Fruit fly (Drosophila melanogaster): ENCODE results near the gene CG31550.

Gene CG31550

DNA sequence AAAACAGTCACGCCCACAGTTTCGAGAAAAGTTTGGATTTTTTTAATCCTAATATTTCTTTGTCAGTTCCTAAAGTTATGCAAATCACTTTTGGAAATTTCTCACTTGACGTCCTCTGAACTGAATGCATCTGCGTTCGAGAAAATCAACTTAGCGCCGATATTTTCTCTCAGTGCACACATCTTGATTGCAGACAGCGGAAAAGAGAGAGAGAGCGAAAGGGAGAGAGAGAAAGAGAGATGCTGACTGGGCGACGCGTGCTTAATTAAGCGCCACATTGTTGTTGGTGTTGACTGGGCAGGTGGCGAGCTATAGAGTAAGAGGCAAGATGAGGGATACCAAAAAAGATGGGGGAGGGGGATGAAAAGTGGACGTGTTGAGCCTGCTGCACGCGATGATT is 33.3 kb downstream of the CG31550 start (continued):
- TF ChIP-seq Hr51 (GFP tag; optimal IDR thresholded peaks at IDR 0.05) = peak in 1 of 2 experiments; percentile 70
- peak; percentile 43 for TF ChIP-seq grau (tag; optimal IDR thresholded peaks at IDR 0.05)
- no peak for TF ChIP-seq lbe (GFP tag; optimal IDR thresholded peaks at IDR 0.05)
- no peak for TF ChIP-seq CG33213 (GFP tag; optimal IDR thresholded peaks at IDR 0.05)
- TF ChIP-seq CG17186 (GFP tag; optimal IDR thresholded peaks at IDR 0.05) = no peak
- TF ChIP-seq CG2202 (tag; optimal IDR thresholded peaks at IDR 0.05) = peak; percentile 36
- TF ChIP-seq CG1233 (GFP tag; optimal IDR thresholded peaks at IDR 0.05) = peak; percentile 23
- peak; percentile 27 for TF ChIP-seq CG1529 (GFP tag; optimal IDR thresholded peaks at IDR 0.05)
- no peak for TF ChIP-seq slou (GFP tag; optimal IDR thresholded peaks at IDR 0.05)
- no peak for TF ChIP-seq danr (GFP tag; IDR thresholded peaks at IDR 0.05)
- peak; percentile 60; the same call in 2 of the 3 replicates for TF ChIP-seq dysf (GFP tag; IDR thresholded peaks at IDR 0.05)
- TF ChIP-seq CG10654 (GFP tag; optimal IDR thresholded peaks at IDR 0.05) = peak; percentile 4
- TF ChIP-seq CG11398 (GFP tag; optimal IDR thresholded peaks at IDR 0.05) = peak; percentile 45
- TF ChIP-seq chm (GFP tag; IDR thresholded peaks at IDR 0.05) = peak; percentile 74
- TF ChIP-seq Hr78 (GFP tag; optimal IDR thresholded peaks at IDR 0.05) = no peak
- TF ChIP-seq CG10209 (GFP tag; optimal IDR thresholded peaks at IDR 0.05) = peak; percentile 38
- TF ChIP-seq abd-A (tag; optimal IDR thresholded peaks at IDR 0.05) = no peak
- TF ChIP-seq sr (GFP tag; IDR thresholded peaks at IDR 0.05) = 0 out of 3 replicates have a peak, but pooled peaks have one; percentile 15
- TF ChIP-seq CG16815 (GFP tag; optimal IDR thresholded peaks at IDR 0.05) = peak; percentile 21
- peak; percentile 44; the same call in 1 of the 2 replicates for TF ChIP-seq sens-2 (GFP tag; IDR thresholded peaks at IDR 0.05)
- TF ChIP-seq Oli (tag; optimal IDR thresholded peaks at IDR 0.05) = peak; percentile 67
- no peak for TF ChIP-seq ab (GFP tag; optimal IDR thresholded peaks at IDR 0.05)
- TF ChIP-seq CG15479 (GFP tag; optimal IDR thresholded peaks at IDR 0.05) = no peak
- no peak for TF ChIP-seq btn (GFP tag; optimal IDR thresholded peaks at IDR 0.05)
- no peak for TF ChIP-seq sna (GFP tag; IDR thresholded peaks at IDR 0.05; ENCODE audit: partially characterized antibody)
- no peak for TF ChIP-seq CG13894 (tag; optimal IDR thresholded peaks at IDR 0.05)
- TF ChIP-seq HLH54F (GFP tag; optimal IDR thresholded peaks at IDR 0.05) = no peak
- TF ChIP-seq Max (GFP tag; optimal IDR thresholded peaks at IDR 0.05) = no peak
- TF ChIP-seq pzg (GFP tag; optimal IDR thresholded peaks at IDR 0.05) = no peak
- TF ChIP-seq CG1603 (tag; optimal IDR thresholded peaks at IDR 0.05) = peak; percentile 68
- no peak for TF ChIP-seq bbx (GFP tag; IDR thresholded peaks at IDR 0.05; ENCODE audit: partially characterized antibody)
- TF ChIP-seq Xrp1 (GFP tag; IDR thresholded peaks at IDR 0.05) = peak; percentile 57
- no peak for TF ChIP-seq CG12236 (GFP tag; optimal IDR thresholded peaks at IDR 0.05)
- no peak for TF ChIP-seq cato (GFP tag; optimal IDR thresholded peaks at IDR 0.05; ENCODE audit: borderline replicate concordance)
- peak; percentile 33 for TF ChIP-seq CG12769 (tag; optimal IDR thresholded peaks at IDR 0.05)
- TF ChIP-seq CG9876 (GFP tag; optimal IDR thresholded peaks at IDR 0.05) = peak; percentile 24
- no peak for TF ChIP-seq mirr (GFP tag; optimal IDR thresholded peaks at IDR 0.05)
- no peak for TF ChIP-seq CG15011 (GFP tag; optimal IDR thresholded peaks at IDR 0.05)
- peak; percentile 76 for TF ChIP-seq ci (GFP tag; IDR thresholded peaks at IDR 0.05)
- TF ChIP-seq CG4730 (GFP tag; IDR thresholded peaks at IDR 0.05) = no peak
- TF ChIP-seq CG12391 (tag; optimal IDR thresholded peaks at IDR 0.05) = peak; percentile 57
- TF ChIP-seq CG9797 (GFP tag; optimal IDR thresholded peaks at IDR 0.05) = no peak
- TF ChIP-seq sd (tag; optimal IDR thresholded peaks at IDR 0.05) = peak; percentile 5
- no peak for TF ChIP-seq GATAe (GFP tag; conservative IDR thresholded peaks at IDR 0.05)
- TF ChIP-seq grn (GFP tag; optimal IDR thresholded peaks at IDR 0.05) = peak; percentile 54
- no peak for TF ChIP-seq CG14441 (GFP tag; IDR thresholded peaks at IDR 0.05)
- TF ChIP-seq CG2678 (tag; optimal IDR thresholded peaks at IDR 0.05) = peak; percentile 60
- peak; percentile 36 for TF ChIP-seq CG10267 (tag; optimal IDR thresholded peaks at IDR 0.05)
- TF ChIP-seq Dip3 (GFP tag; optimal IDR thresholded peaks at IDR 0.05) = no peak

All from whole organism, embryonic.